Worm (Caenorhabditis elegans) whole organism, early embryonic: ENCODE results near the gene Y46G5A.18.

ENCODE experiments used
- ama-1 ChIP-seq: fragments of 150-350 bp; optimal IDR thresholded peaks from 2 replicates; lab custom pipeline; 2014
- flt-1 ChIP-seq: fragments of 200-800 bp; sonication (Bioruptor generic); IDR thresholded peaks from 2 replicates; pipeline ENCODE4 v1.3.6; 2022; ENCODE audit warnings: missing genetic modification characterization, missing compliant biosample characterization

DNA sequence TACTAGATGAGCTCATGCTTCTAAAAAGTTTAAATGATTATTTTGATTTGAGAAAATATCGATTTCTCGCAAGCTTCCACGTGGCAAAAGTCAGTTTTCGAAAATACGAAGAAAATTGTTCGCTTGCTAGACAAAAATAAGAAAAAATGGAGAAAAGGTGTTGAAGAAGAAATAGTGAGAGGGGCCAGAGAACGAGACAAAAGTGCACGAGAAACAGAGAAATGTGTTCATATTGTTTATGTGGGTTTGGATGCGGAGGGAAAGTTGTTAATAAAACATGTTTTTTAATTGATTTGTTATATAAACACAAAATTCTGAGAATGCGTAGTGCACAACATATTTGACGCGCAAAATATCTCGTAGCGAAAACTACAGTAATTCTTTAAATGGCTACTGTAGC lies 19.7 kb downstream of the Y46G5A.18 start, which contains the start of gene Y46G5A.15:
- no peak for TF ChIP-seq ama-1 (lab: Kevin White, UChicago)
- no peak for TF ChIP-seq flt-1 (GFP tag; lab: Robert Waterston, UW)
